Fruit fly (Drosophila melanogaster): ENCODE results near the gene CG12061.

CG12061 gene

dm6 chrX:23091811-23092210 lies 55.9 kb downstream of the CG12061 start (continued):
- TF ChIP-seq HmgZ (tag; optimal IDR thresholded peaks at IDR 0.05): no peak
- no peak for TF ChIP-seq psq (GFP tag; optimal IDR thresholded peaks at IDR 0.05)
- TF ChIP-seq CG15514 (GFP tag; optimal IDR thresholded peaks at IDR 0.05): peak; percentile 9
- TF ChIP-seq CG11456 (GFP tag; IDR thresholded peaks at IDR 0.05): no peak
- TF ChIP-seq sug (tag; optimal IDR thresholded peaks at IDR 0.05): no peak
- TF ChIP-seq CG6765 (GFP tag; optimal IDR thresholded peaks at IDR 0.05): peak; percentile 9
- no peak for TF ChIP-seq Doc3 (GFP tag; IDR thresholded peaks at IDR 0.05; ENCODE audit: partially characterized antibody)
- peak; percentile 38 for TF ChIP-seq Fer3 (tag; optimal IDR thresholded peaks at IDR 0.05)
- no peak for TF ChIP-seq Dll (GFP tag; IDR thresholded peaks at IDR 0.05; ENCODE audit: partially characterized antibody)
- peak; percentile 83 for TF ChIP-seq Med (GFP tag)
- TF ChIP-seq ara (GFP tag; IDR thresholded peaks at IDR 0.05): no peak
- TF ChIP-seq CG14050 (GFP tag; IDR thresholded peaks at IDR 0.05): no peak
- TF ChIP-seq CG9215 (GFP tag; IDR thresholded peaks at IDR 0.05): no peak
- TF ChIP-seq CG10654 (GFP tag; optimal IDR thresholded peaks at IDR 0.05): no peak
- TF ChIP-seq Taf1 (GFP tag; IDR thresholded peaks at IDR 0.05): no peak
- peak; percentile 31 for TF ChIP-seq CG3281 (GFP tag; optimal IDR thresholded peaks at IDR 0.05)
- TF ChIP-seq Meics (GFP tag; optimal IDR thresholded peaks at IDR 0.05): peak; percentile 13
- no peak for TF ChIP-seq jumu (GFP tag; optimal IDR thresholded peaks at IDR 0.05)
- no peak for TF ChIP-seq CG17361 (GFP tag; IDR thresholded peaks at IDR 0.05)
- TF ChIP-seq CG43689 (GFP tag; IDR thresholded peaks at IDR 0.05): no peak
- no peak for TF ChIP-seq kay (GFP tag; optimal IDR thresholded peaks at IDR 0.05)
- TF ChIP-seq CG9727 (GFP tag; optimal IDR thresholded peaks at IDR 0.05): no peak
- TF ChIP-seq Dbx (GFP tag; IDR thresholded peaks at IDR 0.05): no peak
- TF ChIP-seq CG10209 (GFP tag; optimal IDR thresholded peaks at IDR 0.05): peak; percentile 6
- peak; percentile 7 for TF ChIP-seq PHDP (tag; optimal IDR thresholded peaks at IDR 0.05)
- TF ChIP-seq otp (GFP tag; IDR thresholded peaks at IDR 0.05): no peak
- TF ChIP-seq scrt (GFP tag; optimal IDR thresholded peaks at IDR 0.05): no peak
- no peak for TF ChIP-seq Stat92E (GFP tag; optimal IDR thresholded peaks at IDR 0.05)
- TF ChIP-seq vvl (GFP tag; IDR thresholded peaks at IDR 0.05): no peak
- TF ChIP-seq CG2202 (tag; optimal IDR thresholded peaks at IDR 0.05): no peak
- TF ChIP-seq MTF-1 (GFP tag; optimal IDR thresholded peaks at IDR 0.05; ENCODE audit: borderline replicate concordance): no peak
- TF ChIP-seq MESR4 (GFP tag; optimal IDR thresholded peaks at IDR 0.05): no peak
- no peak for TF ChIP-seq p53 (GFP tag; optimal IDR thresholded peaks at IDR 0.05)
- TF ChIP-seq CG10321 (GFP tag; IDR thresholded peaks at IDR 0.05): no peak
- no peak for TF ChIP-seq C15 (GFP tag; IDR thresholded peaks at IDR 0.05)
- no peak for TF ChIP-seq CG1602 (GFP tag; optimal IDR thresholded peaks at IDR 0.05)
- no peak for TF ChIP-seq chinmo (GFP tag; IDR thresholded peaks at IDR 0.05; ENCODE audit: partially characterized antibody)
- no peak for TF ChIP-seq seq (GFP tag; IDR thresholded peaks at IDR 0.05)
- no peak for TF ChIP-seq CG14965 (GFP tag; optimal IDR thresholded peaks at IDR 0.05; ENCODE audit: borderline replicate concordance)
- TF ChIP-seq NC2β (GFP tag; optimal IDR thresholded peaks at IDR 0.05): no peak
- no peak for TF ChIP-seq CG12219 (GFP tag; optimal IDR thresholded peaks at IDR 0.05)
- TF ChIP-seq wor (GFP tag; IDR thresholded peaks at IDR 0.05): no peak
- TF ChIP-seq Jarid2 (GFP tag; optimal IDR thresholded peaks at IDR 0.05): no peak
- TF ChIP-seq H2.0 (GFP tag; IDR thresholded peaks at IDR 0.05): no peak
- TF ChIP-seq sim (GFP tag; IDR thresholded peaks at IDR 0.05): no peak
- TF ChIP-seq grn (GFP tag; optimal IDR thresholded peaks at IDR 0.05): no peak
- TF ChIP-seq pita (GFP tag; optimal IDR thresholded peaks at IDR 0.05): no peak
- no peak for TF ChIP-seq CG17359 (tag; optimal IDR thresholded peaks at IDR 0.05)
- TF ChIP-seq D19A (tag; optimal IDR thresholded peaks at IDR 0.05): no peak
- TF ChIP-seq Abd-B (GFP tag; optimal IDR thresholded peaks at IDR 0.05): no peak
- TF ChIP-seq HHEX (GFP tag; optimal IDR thresholded peaks at IDR 0.05): peak; percentile 39
- no peak for TF ChIP-seq CG11696 (GFP tag; IDR thresholded peaks at IDR 0.05)
